Worm (Caenorhabditis elegans) whole organism, L4/young adult: ENCODE results near the gene nhr-44.

ENCODE experiments used
- W03F9.2 ChIP-seq: fragments of 150-350 bp; optimal IDR thresholded peaks from 2 replicates; lab custom pipeline; 2014; ENCODE audit warnings: missing biosample characterization, missing genetic modification characterization
- him-1 ChIP-seq: sonication (generic microtip); optimal IDR thresholded peaks from 2 replicates; lab custom pipeline; 2016; ENCODE audit warnings: missing genotype, missing genetic modification reagents, missing genetic modification characterization, missing compliant biosample characterization

DNA sequence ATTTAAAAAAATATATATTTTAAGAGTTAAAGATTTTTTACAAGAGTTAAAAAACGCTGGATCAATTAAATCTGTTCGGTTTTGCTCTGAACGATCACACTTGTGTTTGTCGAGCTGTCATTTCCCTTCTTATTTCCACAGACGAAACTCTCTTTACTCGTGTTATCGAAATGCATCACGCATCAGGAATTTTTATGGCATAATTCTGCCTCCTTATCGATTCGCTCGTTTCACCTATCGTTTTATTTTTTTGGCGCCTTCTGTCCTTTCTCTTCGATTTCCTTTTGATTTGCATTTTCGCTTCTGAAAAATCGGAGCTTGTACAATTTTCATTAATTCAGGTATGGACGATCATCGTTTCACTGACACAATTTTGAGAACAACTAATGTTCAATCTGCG, 15.5 kb downstream of the nhr-44 start:
- no peak for TF ChIP-seq him-1 (tag; lab: Kevin White, UChicago)
- TF ChIP-seq W03F9.2 (tag; lab: Kevin White, UChicago) = no peak
